Worm (Caenorhabditis elegans): ENCODE results near the gene F38B6.2.

F38B6.2 gene

ce11 chrX:6745515-6745914 lies 47.2 kb downstream of the F38B6.2 start (continued):
- TF ChIP-seq nhr-12 (tag; optimal IDR thresholded peaks at IDR 0.05) (no peak), daf-12 (tag; optimal IDR thresholded peaks at IDR 0.05) (no peak), nhr-28 (tag; optimal IDR thresholded peaks at IDR 0.05) (no peak), jun-1 (tag; optimal IDR thresholded peaks at IDR 0.05) (no peak), unc-39 (tag; optimal IDR thresholded peaks at IDR 0.05) (no peak), ceh-28 (tag; optimal IDR thresholded peaks at IDR 0.05) (peak; percentile 37), ztf-4 (tag; optimal IDR thresholded peaks at IDR 0.05) (no peak)

ce11 chrX:6746849-6747248 lies 48.5 kb downstream of the F38B6.2 start:
- TF ChIP-seq mdl-1 (tag; optimal IDR thresholded peaks at IDR 0.05) (peak; percentile 75), ama-1 (optimal IDR thresholded peaks at IDR 0.05) (peak; percentile 47), lin-15B (tag; optimal IDR thresholded peaks at IDR 0.05) (no peak), nhr-237 (tag; optimal IDR thresholded peaks at IDR 0.05) (no peak), nhr-77 (tag; optimal IDR thresholded peaks at IDR 0.05) (no peak), nhr-28 (tag; optimal IDR thresholded peaks at IDR 0.05) (no peak), eor-1 (tag; optimal IDR thresholded peaks at IDR 0.05) (no peak), nfya-1 (tag; optimal IDR thresholded peaks at IDR 0.05; ENCODE audit: insufficient read depth) (no peak), nhr-76 (tag; optimal IDR thresholded peaks at IDR 0.05) (no peak), egl-5 (tag; optimal IDR thresholded peaks at IDR 0.05) (no peak), nhr-23 (tag; optimal IDR thresholded peaks at IDR 0.05) (no peak), R02D3.7 (tag; optimal IDR thresholded peaks at IDR 0.05) (no peak), nhr-43 (tag; optimal IDR thresholded peaks at IDR 0.05; ENCODE audit: poor library complexity, severe bottlenecking) (peak; percentile 7), skn-1 (tag; optimal IDR thresholded peaks at IDR 0.05) (no peak), pha-4 (tag; optimal IDR thresholded peaks at IDR 0.05) (peak; percentile 51), nhr-67 (tag; optimal IDR thresholded peaks at IDR 0.05) (no peak), fkh-2 (tag; optimal IDR thresholded peaks at IDR 0.05) (no peak), ceh-82 (tag; optimal IDR thresholded peaks at IDR 0.05) (no peak)

ce11 chrX:6747906-6748356 lies 49.6 kb downstream of the F38B6.2 start:
- TF ChIP-seq lin-15B (tag; optimal IDR thresholded peaks at IDR 0.05) (no peak), ZK546.5 (tag; optimal IDR thresholded peaks at IDR 0.05) (no peak), nhr-77 (tag; optimal IDR thresholded peaks at IDR 0.05) (no peak), tbx-2 (tag; optimal IDR thresholded peaks at IDR 0.05) (no peak), egl-27 (tag; optimal IDR thresholded peaks at IDR 0.05) (no peak), nhr-28 (tag; optimal IDR thresholded peaks at IDR 0.05) (no peak), ceh-16 (tag; optimal IDR thresholded peaks at IDR 0.05) (no peak), daf-12 (tag; optimal IDR thresholded peaks at IDR 0.05) (no peak), nhr-11 (tag; optimal IDR thresholded peaks at IDR 0.05) (no peak), pha-4 (tag; optimal IDR thresholded peaks at IDR 0.05) (peak; percentile 96), ceh-28 (tag; optimal IDR thresholded peaks at IDR 0.05) (no peak), lsy-12 (tag; optimal IDR thresholded peaks at IDR 0.05) (no peak), elt-2 (tag; optimal IDR thresholded peaks at IDR 0.05) (peak; percentile 78), unc-39 (tag; optimal IDR thresholded peaks at IDR 0.05) (no peak), nhr-67 (tag; optimal IDR thresholded peaks at IDR 0.05) (no peak), hmg-11 (tag; optimal IDR thresholded peaks at IDR 0.05) (no peak), ama-1 (optimal IDR thresholded peaks at IDR 0.05) (no peak), jun-1 (tag; optimal IDR thresholded peaks at IDR 0.05) (peak; percentile 86), zag-1 (tag; optimal IDR thresholded peaks at IDR 0.05) (no peak), nhr-237 (tag; optimal IDR thresholded peaks at IDR 0.05) (no peak), eor-1 (tag; optimal IDR thresholded peaks at IDR 0.05) (no peak), unc-62 (GFP tag; optimal IDR thresholded peaks at IDR 0.05) (no peak), fkh-2 (tag; optimal IDR thresholded peaks at IDR 0.05) (no peak), pqm-1 (tag; optimal IDR thresholded peaks at IDR 0.05) (peak; percentile 95), nhr-25 (tag; optimal IDR thresholded peaks at IDR 0.05) (peak; percentile 34), skn-1 (tag; optimal IDR thresholded peaks at IDR 0.05) (peak; percentile 21), R02D3.7 (tag; optimal IDR thresholded peaks at IDR 0.05) (no peak), fos-1 (tag; optimal IDR thresholded peaks at IDR 0.05) (peak; percentile 80), nhr-12 (tag; optimal IDR thresholded peaks at IDR 0.05) (no peak), nfya-1 (tag; optimal IDR thresholded peaks at IDR 0.05; ENCODE audit: insufficient read depth) (peak; percentile 30), nhr-43 (tag; optimal IDR thresholded peaks at IDR 0.05; ENCODE audit: poor library complexity, severe bottlenecking) (peak; percentile 35), nhr-23 (tag; optimal IDR thresholded peaks at IDR 0.05) (peak; percentile 68), elt-3 (tag; optimal IDR thresholded peaks at IDR 0.05) (peak in 1 of 3 experiments; percentile 14), snpc-4 (tag; optimal IDR thresholded peaks at IDR 0.05) (no peak), mdl-1 (tag; optimal IDR thresholded peaks at IDR 0.05) (peak; percentile 83), ztf-11 (tag; optimal IDR thresholded peaks at IDR 0.05) (no peak), mml-1 (tag; optimal IDR thresholded peaks at IDR 0.05) (no peak)

Measured in whole organism, L3 larva.